Worm (Caenorhabditis elegans) whole organism, L4 larva: Measurements from ENCODE around the gene R105.1.

Source experiments
- F26F4.8 ChIP-seq: fragments of 200-800 bp; sonication (Bioruptor generic); conservative IDR thresholded peaks from 2 replicates; pipeline ENCODE4 v1.3.6; 2022; ENCODE audit warnings: missing genetic modification characterization, missing compliant biosample characterization
- F37D6.2 ChIP-seq: sonication (generic microtip); optimal IDR thresholded peaks from 2 replicates; lab custom pipeline; 2016; ENCODE audit warnings: mild to moderate bottlenecking, missing genetic modification characterization, missing compliant biosample characterization
- F49E8.2 ChIP-seq: sonication (generic microtip); optimal IDR thresholded peaks from 2 replicates; lab custom pipeline; 2016; ENCODE audit warnings: missing compliant biosample characterization, mild to moderate bottlenecking, missing genetic modification characterization, borderline replicate concordance
- T20F7.1 ChIP-seq: fragments of 200-800 bp; sonication (Bioruptor generic); optimal IDR thresholded peaks from 2 replicates; lab custom pipeline; 2018; ENCODE audit warnings: mild to moderate bottlenecking, missing genetic modification characterization, missing compliant biosample characterization
- T26A8.4 ChIP-seq: fragments of 200-800 bp; sonication (Bioruptor generic); IDR thresholded peaks from 2 replicates; pipeline ENCODE4 v1.3.6; 2022; ENCODE audit warnings: missing genetic modification characterization, missing compliant biosample characterization
- Y48G9A.11 ChIP-seq: fragments of 200-800 bp; sonication (Bioruptor generic); IDR thresholded peaks from 2 replicates; pipeline ENCODE4 v1.3.6; 2022; ENCODE audit warnings: missing genetic modification reagents, missing genetic modification characterization, missing compliant biosample characterization
- Y75B8A.6 ChIP-seq: fragments of 200-800 bp; sonication (Bioruptor generic); IDR thresholded peaks from 2 replicates; pipeline ENCODE4 v1.3.6; 2022; ENCODE audit warnings: missing genetic modification reagents, missing genetic modification characterization, missing compliant biosample characterization
- ZK337.2 ChIP-seq: fragments of 200-800 bp; sonication (Bioruptor generic); IDR thresholded peaks from 2 replicates; pipeline ENCODE4 v1.3.6; 2022; ENCODE audit warnings: missing genetic modification reagents, missing genetic modification characterization, missing compliant biosample characterization
- ZK546.5 ChIP-seq, 2 experiments: sonication (generic microtip); optimal IDR thresholded peaks; 2 replicates each; lab custom pipeline; 2017; ENCODE audit warnings: missing biosample characterization in 2 of 2, missing genetic modification characterization in 2 of 2
- aha-1 ChIP-seq: fragments of 150-350 bp; peaks from one replicate; lab custom pipeline; 2014; ENCODE audit warnings: missing biosample characterization, missing genetic modification characterization
- aly-2 ChIP-seq: sonication (generic microtip); optimal IDR thresholded peaks from 2 replicates; lab custom pipeline; 2018; ENCODE audit warnings: missing biosample characterization, missing genetic modification characterization
- ama-1 ChIP-seq: fragments of 150-350 bp; optimal IDR thresholded peaks from 2 replicates; lab custom pipeline; 2014; ENCODE audit warnings: inconsistent platforms, mixed read lengths
- attf-4 ChIP-seq: sonication (generic microtip); optimal IDR thresholded peaks from 3 replicates; lab custom pipeline; 2017; ENCODE audit warnings: missing biosample characterization, missing genetic modification characterization
- ceh-44 ChIP-seq: fragments of 200-800 bp; sonication (Bioruptor generic); IDR thresholded peaks from 2 replicates; pipeline ENCODE4 v1.3.6; 2022; ENCODE audit warnings: missing genetic modification reagents, missing genetic modification characterization, missing compliant biosample characterization
- ces-1 ChIP-seq: fragments of 150-350 bp; sonication (generic microtip); optimal IDR thresholded peaks from 4 replicates; lab custom pipeline; 2014; ENCODE audit warnings: missing biosample characterization, missing genetic modification reagents, missing genetic modification characterization
- ctbp-1 ChIP-seq: fragments of 200-800 bp; sonication (Bioruptor generic); IDR thresholded peaks from 2 replicates; pipeline ENCODE4 v1.3.6; 2022; ENCODE audit warnings: missing genetic modification reagents, missing genetic modification characterization, missing compliant biosample characterization
- daf-12 ChIP-seq: fragments of 150-350 bp; optimal IDR thresholded peaks from 2 replicates; lab custom pipeline; 2014; ENCODE audit warnings: missing biosample characterization, missing genetic modification reagents, missing genetic modification characterization
- dmd-6 ChIP-seq: fragments of 200-800 bp; sonication (Bioruptor generic); IDR thresholded peaks from 2 replicates; pipeline ENCODE4 v1.3.6; 2022; ENCODE audit warnings: missing genetic modification reagents, missing genetic modification characterization, missing compliant biosample characterization
- dmd-9 ChIP-seq: fragments of 200-800 bp; sonication (Bioruptor generic); IDR thresholded peaks from 2 replicates; pipeline ENCODE4 v1.3.6; 2022; ENCODE audit warnings: missing genetic modification reagents, missing genetic modification characterization, missing compliant biosample characterization
- duxl-1 ChIP-seq: sonication (generic microtip); optimal IDR thresholded peaks from 2 replicates; lab custom pipeline; 2016; ENCODE audit warnings: mild to moderate bottlenecking, missing genetic modification characterization, moderate library complexity, missing compliant biosample characterization; ENCODE audit not compliant: poor library complexity
- fkh-10 ChIP-seq: fragments of 150-350 bp; optimal IDR thresholded peaks from 2 replicates; lab custom pipeline; 2014; ENCODE audit warnings: missing biosample characterization, missing genetic modification reagents, missing genetic modification characterization
- hif-1 ChIP-seq, 2 experiments: sonication (generic microtip); optimal IDR thresholded peaks; 2 replicates each; lab custom pipeline; 2016 to 2017; ENCODE audit warnings: missing compliant biosample characterization in 2 of 2, missing genetic modification characterization in 2 of 2, missing genetic modification reagents in 2 of 2, missing genotype in 2 of 2, mild to moderate bottlenecking in 1 of 2
- hmg-1.1 ChIP-seq: fragments of 200-800 bp; sonication (Bioruptor generic); IDR thresholded peaks from 2 replicates; pipeline ENCODE4 v1.3.6; 2022; ENCODE audit warnings: missing genetic modification reagents, missing genetic modification characterization, missing compliant biosample characterization
- lin-1 ChIP-seq: fragments of 200-800 bp; sonication (Bioruptor generic); IDR thresholded peaks from 2 replicates; pipeline ENCODE4 v1.3.6; 2022; ENCODE audit warnings: missing genetic modification reagents, missing genetic modification characterization, missing compliant biosample characterization
- lin-13 ChIP-seq: fragments of 150-350 bp; optimal IDR thresholded peaks from 2 replicates; lab custom pipeline; 2014; ENCODE audit warnings: missing biosample characterization, missing genetic modification reagents, missing genetic modification characterization
- madf-9 ChIP-seq: fragments of 200-800 bp; sonication (Bioruptor generic); conservative IDR thresholded peaks from 2 replicates; pipeline ENCODE4 v1.3.6; 2022; ENCODE audit warnings: missing genetic modification reagents, missing genetic modification characterization, missing compliant biosample characterization
- mdl-1 ChIP-seq, 2 experiments: fragments of 150-350 bp in 1 of 2; sonication (generic microtip) in 1 of 2; optimal IDR thresholded peaks; 2 replicates each; lab custom pipeline; 2014 to 2017; ENCODE audit warnings: missing biosample characterization in 2 of 2, missing genetic modification characterization in 2 of 2
- mdt-29 ChIP-seq: fragments of 200-800 bp; sonication (Bioruptor generic); IDR thresholded peaks from 2 replicates; pipeline ENCODE4 v1.3.6; 2022; ENCODE audit warnings: missing genetic modification reagents, missing genetic modification characterization, missing compliant biosample characterization
- mep-1 ChIP-seq: fragments of 150-350 bp; sonication (generic microtip); optimal IDR thresholded peaks from 3 replicates; lab custom pipeline; 2014; ENCODE audit warnings: missing biosample characterization, missing genetic modification characterization
- mes-2 ChIP-seq: sonication (generic microtip); optimal IDR thresholded peaks from 2 replicates; lab custom pipeline; 2016; ENCODE audit warnings: missing genotype, mild to moderate bottlenecking, missing genetic modification characterization, missing compliant biosample characterization; ENCODE audit not compliant: poor library complexity, severe bottlenecking
- mxl-3 ChIP-seq: fragments of 200-800 bp; sonication (Bioruptor generic); optimal IDR thresholded peaks from 2 replicates; lab custom pipeline; 2018; ENCODE audit warnings: mild to moderate bottlenecking, missing genetic modification characterization, missing compliant biosample characterization
- nhr-25 ChIP-seq: sonication (generic microtip); optimal IDR thresholded peaks from 2 replicates; lab custom pipeline; 2017; ENCODE audit warnings: missing genetic modification characterization, mild to moderate bottlenecking, missing compliant biosample characterization, antibody characterized with exemption, moderate library complexity, borderline replicate concordance; ENCODE audit not compliant: insufficient read depth
- nhr-28 ChIP-seq: fragments of 150-350 bp; optimal IDR thresholded peaks from 2 replicates; lab custom pipeline; 2014; ENCODE audit warnings: missing biosample characterization, missing genetic modification characterization
- nhr-42 ChIP-seq: fragments of 200-800 bp; sonication (Bioruptor generic); IDR thresholded peaks from 2 replicates; pipeline ENCODE4 v1.3.6; 2022; ENCODE audit warnings: missing genetic modification characterization, missing compliant biosample characterization
- nhr-48 ChIP-seq: sonication (generic microtip); optimal IDR thresholded peaks from 2 replicates; lab custom pipeline; 2016; ENCODE audit warnings: mild to moderate bottlenecking, missing genetic modification characterization, missing compliant biosample characterization
- nhr-77 ChIP-seq: fragments of 150-350 bp; optimal IDR thresholded peaks from 2 replicates; lab custom pipeline; 2014; ENCODE audit warnings: missing biosample characterization, missing genetic modification characterization
- pha-4 ChIP-seq, 2 experiments: fragments of 150-350 bp in 1 of 2; fragments of 200-800 bp in 1 of 2; sonication (Bioruptor generic) in 1 of 2; IDR thresholded peaks in 1 of 2; optimal IDR thresholded peaks in 1 of 2; 2 replicates each; pipeline versions ENCODE4 v1.3.6 to Lab custom; 2014 to 2022; ENCODE audit warnings: missing genetic modification characterization in 2 of 2, missing genetic modification reagents in 2 of 2, missing biosample characterization in 1 of 2, missing compliant biosample characterization in 1 of 2
- php-3 ChIP-seq: fragments of 200-800 bp; sonication (Bioruptor generic); IDR thresholded peaks from 2 replicates; pipeline ENCODE4 v1.3.6; 2022; ENCODE audit warnings: missing genetic modification reagents, missing genetic modification characterization, missing compliant biosample characterization
- pqm-1 ChIP-seq: sonication (generic microtip); optimal IDR thresholded peaks from 2 replicates; lab custom pipeline; 2017; ENCODE audit warnings: missing biosample characterization, missing genetic modification characterization
- saeg-2 ChIP-seq: fragments of 200-800 bp; sonication (Bioruptor generic); IDR thresholded peaks from 2 replicates; pipeline ENCODE4 v1.3.6; 2022; ENCODE audit warnings: missing genetic modification reagents, missing genetic modification characterization, missing compliant biosample characterization
- sdz-12 ChIP-seq: fragments of 200-800 bp; sonication (Bioruptor generic); optimal IDR thresholded peaks from 2 replicates; lab custom pipeline; 2018; ENCODE audit warnings: mild to moderate bottlenecking, missing genetic modification characterization, missing compliant biosample characterization
- skn-1 ChIP-seq: fragments of 150-350 bp; optimal IDR thresholded peaks from 2 replicates; lab custom pipeline; 2014; ENCODE audit warnings: missing biosample characterization, missing genetic modification characterization
- snpc-1.2 ChIP-seq: fragments of 200-800 bp; sonication (Bioruptor generic); IDR thresholded peaks from 2 replicates; pipeline ENCODE4 v1.3.6; 2022; ENCODE audit warnings: missing genetic modification reagents, missing genetic modification characterization, missing compliant biosample characterization
- snpc-4 ChIP-seq: fragments of 150-350 bp; optimal IDR thresholded peaks from 2 replicates; lab custom pipeline; 2014; ENCODE audit warnings: missing biosample characterization, missing genetic modification characterization
- spr-1 ChIP-seq: sonication (generic microtip); optimal IDR thresholded peaks from 2 replicates; lab custom pipeline; 2016; ENCODE audit warnings: mild to moderate bottlenecking, missing genetic modification characterization, missing compliant biosample characterization
- unc-130 ChIP-seq: sonication (generic microtip); optimal IDR thresholded peaks from 2 replicates; lab custom pipeline; 2016; ENCODE audit warnings: missing genetic modification reagents, missing genetic modification characterization, missing compliant biosample characterization
- zip-2 ChIP-seq: fragments of 150-350 bp; optimal IDR thresholded peaks from 2 replicates; lab custom pipeline; 2014; ENCODE audit warnings: missing biosample characterization, missing genetic modification characterization
- ztf-11 ChIP-seq: fragments of 150-350 bp; optimal IDR thresholded peaks from 2 replicates; lab custom pipeline; 2014; ENCODE audit warnings: missing biosample characterization, missing genetic modification characterization

R105.1 gene

ce11 chrIV:4660151-4661041, 26.9 kb downstream of the R105.1 start, which contains the start of the genes F29B9.11 and jmjd-1.2:
TSS of gene F29B9.11 (minus strand) at chrIV:4660201.
TSS of gene jmjd-1.2 (plus strand) at chrIV:4660991.
- TF ChIP-seq snpc-1.2 (GFP tag; lab: Robert Waterston, UW), result peak; percentile 74
- TF ChIP-seq fkh-10 (GFP tag; lab: Kevin White, UChicago), result peak; percentile 84
- peak; percentile 67; the same call in 1 of the 2 replicates for TF ChIP-seq mdt-29 (GFP tag; lab: Robert Waterston, UW)
- peak; percentile 80; the same call in 1 of the 2 replicates for TF ChIP-seq Y75B8A.6 (GFP tag; lab: Robert Waterston, UW)
- peak; percentile 99 for TF ChIP-seq aha-1
- no peak for TF ChIP-seq skn-1 (tag; lab: Kevin White, UChicago)
- peak; percentile 76 for TF ChIP-seq mxl-3 (GFP tag; lab: Kevin White, UChicago)
- TF ChIP-seq lin-13 (GFP tag; lab: Kevin White, UChicago), result peak; percentile 87
- TF ChIP-seq snpc-4 (tag; lab: Kevin White, UChicago), result no peak
- TF ChIP-seq mdl-1 (tag; optimal IDR thresholded peaks at IDR 0.05; lab: Kevin White, UChicago), result peak in 1 of 2 experiments; percentile 70
- TF ChIP-seq ama-1, result no peak
- peak; percentile 90 for TF ChIP-seq nhr-77
- peak; percentile 73 for TF ChIP-seq spr-1 (tag; lab: Kevin White, UChicago)
- TF ChIP-seq duxl-1 (tag; lab: Kevin White, UChicago), result peak; percentile 73
- TF ChIP-seq pqm-1 (tag; lab: Kevin White, UChicago), result no peak
- no peak for TF ChIP-seq T20F7.1
- TF ChIP-seq pha-4 (GFP tag; IDR thresholded peaks at IDR 0.05; lab: Robert Waterston, UW), result peak; percentile 45; the same call in 1 of the 2 replicates
- TF ChIP-seq pha-4 (tag; optimal IDR thresholded peaks at IDR 0.05; lab: Kevin White, UChicago), result no peak
- TF ChIP-seq nhr-25, result peak; percentile 90
- TF ChIP-seq ceh-44 (GFP tag; lab: Robert Waterston, UW), result peak; percentile 83
- TF ChIP-seq sdz-12 (GFP tag; lab: Kevin White, UChicago), result peak; percentile 22
- no peak for TF ChIP-seq zip-2
- TF ChIP-seq ZK546.5 (tag; optimal IDR thresholded peaks at IDR 0.05; lab: Kevin White, UChicago), result peak in 1 of 2 experiments; percentile 44
- TF ChIP-seq attf-4 (tag; lab: Kevin White, UChicago), result no peak
- TF ChIP-seq ctbp-1 (GFP tag; lab: Robert Waterston, UW), result peak; percentile 48; the same call in 1 of the 2 replicates
- TF ChIP-seq hmg-1.1 (GFP tag; lab: Robert Waterston, UW), result peak; percentile 89
- TF ChIP-seq mes-2 (tag; lab: Kevin White, UChicago), result peak; percentile 89
- peak; percentile 74 for TF ChIP-seq nhr-48 (tag; lab: Kevin White, UChicago)
- peak; percentile 67; the same call in 1 of the 2 replicates for TF ChIP-seq madf-9 (GFP tag; lab: Robert Waterston, UW)
- peak; percentile 60 for TF ChIP-seq nhr-28 (tag; lab: Kevin White, UChicago)
- TF ChIP-seq ces-1, result no peak
- TF ChIP-seq T26A8.4 (GFP tag; lab: Robert Waterston, UW), result peak; percentile 82
- peak; percentile 82 for TF ChIP-seq dmd-9
- no peak for TF ChIP-seq F26F4.8 (GFP tag; lab: Robert Waterston, UW)
- peak; percentile 96 for TF ChIP-seq unc-130 (GFP tag; lab: Kevin White, UChicago)
- TF ChIP-seq daf-12 (tag; lab: Kevin White, UChicago), result no peak
- TF ChIP-seq dmd-6, result peak; percentile 85
- peak; percentile 95 for TF ChIP-seq mep-1 (tag; lab: Kevin White, UChicago)
- peak; percentile 89 to 99 for TF ChIP-seq hif-1 (tag; optimal IDR thresholded peaks at IDR 0.05; lab: Kevin White, UChicago)
- peak; percentile 82 for TF ChIP-seq F37D6.2 (tag; lab: Kevin White, UChicago)
- peak; percentile 65 for TF ChIP-seq Y48G9A.11
- peak; percentile 43; the same call in 1 of the 2 replicates for TF ChIP-seq saeg-2
- TF ChIP-seq nhr-42, result peak; percentile 79
- TF ChIP-seq ztf-11, result no peak
- no peak for TF ChIP-seq aly-2 (tag; lab: Kevin White, UChicago)
- peak; percentile 69 for TF ChIP-seq F49E8.2 (tag; lab: Kevin White, UChicago)
- TF ChIP-seq php-3 (GFP tag; lab: Robert Waterston, UW), result 0 out of 2 replicates have a peak, but pooled peaks have one; percentile 25
- TF ChIP-seq ZK337.2, result no peak; the same call in 1 of the 2 replicates
- peak; percentile 67 for TF ChIP-seq lin-1 (GFP tag; lab: Robert Waterston, UW)
